Fruit fly (Drosophila melanogaster) Kc167 (cell line): ENCODE measurements around the gene Brf.

ENCODE experiments used
- Sin3A ChIP-seq: fragments of >200 bp; optimal IDR thresholded peaks from 2 replicates; lab custom pipeline; 2018; ENCODE audit warnings: missing external identifiers
- psq ChIP-seq: fragments of >200 bp; optimal IDR thresholded peaks from 2 replicates; lab custom pipeline; 2017; ENCODE audit warnings: missing external identifiers

DNA sequence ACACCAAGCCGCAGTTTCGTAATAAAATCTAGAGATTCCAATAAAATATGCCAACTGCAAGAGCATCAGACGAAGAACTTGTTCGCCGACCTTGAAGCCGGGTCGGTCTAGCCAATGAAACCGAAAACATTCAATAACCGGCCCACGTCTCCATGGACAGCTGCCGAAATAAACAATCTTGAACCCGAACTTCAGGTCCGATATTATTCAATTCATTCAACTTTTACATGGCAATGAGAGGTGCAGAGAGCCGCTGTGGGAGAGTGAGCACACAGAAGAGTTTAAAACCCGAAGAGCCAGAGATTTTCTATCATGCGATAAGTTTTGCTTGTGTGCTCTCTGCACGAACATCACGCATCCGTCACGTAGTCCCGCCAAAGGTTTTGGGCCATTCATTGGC lies 13.6 kb downstream of the Brf start:
- TF ChIP-seq psq (lab: Kevin White, UChicago) (no peak), Sin3A (lab: Kevin White, UChicago) (no peak)
